Fruit fly (Drosophila melanogaster) Kc167 (cell line): ENCODE data around the gene Smyd3.

Experiments
- Myc ChIP-seq: fragments of >200 bp; optimal IDR thresholded peaks from 2 replicates; lab custom pipeline; 2017; ENCODE audit warnings: missing external identifiers
- psq ChIP-seq: fragments of >200 bp; optimal IDR thresholded peaks from 2 replicates; lab custom pipeline; 2017; ENCODE audit warnings: missing external identifiers
- ttk ChIP-seq: sonication (Bioruptor generic); optimal IDR thresholded peaks from 2 replicates; lab custom pipeline; 2017; ENCODE audit warnings: missing external identifiers

DNA sequence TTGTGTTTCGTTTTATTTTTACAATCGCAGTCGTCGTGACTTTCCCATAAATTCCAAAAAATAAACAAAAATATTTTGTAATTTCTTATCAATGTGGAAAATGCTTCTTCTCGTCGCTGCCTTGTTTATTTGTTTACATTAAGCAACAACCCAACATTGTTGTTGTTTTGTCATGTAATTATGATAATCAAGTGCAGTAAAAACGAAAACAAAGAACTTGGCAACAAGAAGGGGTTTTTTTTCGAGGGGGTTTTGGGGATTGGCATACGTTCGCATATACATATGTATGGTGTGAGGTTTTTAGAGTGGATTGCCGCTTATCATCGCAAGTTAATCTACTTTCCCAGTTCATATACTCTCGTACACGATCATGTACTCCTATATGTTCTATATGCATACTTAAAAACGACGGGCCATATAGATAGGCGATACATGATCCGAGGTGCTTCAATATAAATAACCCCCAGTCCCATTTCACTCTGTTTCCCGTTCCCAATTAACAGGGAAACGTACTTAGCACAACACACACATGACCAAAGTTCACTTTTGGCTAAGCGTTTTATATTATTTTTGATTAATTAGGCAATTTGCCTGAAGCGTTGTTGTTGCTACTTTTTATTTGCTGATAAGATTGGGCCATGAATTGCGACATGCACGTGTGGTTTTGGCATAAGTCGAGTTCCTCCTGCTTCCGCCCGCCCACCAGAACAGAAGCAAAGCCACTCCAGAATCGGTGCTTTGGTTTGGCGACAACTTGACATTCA is 45.0 kb upstream of the Smyd3 start:
- TF ChIP-seq ttk (lab: Kevin White, UChicago) (no peak), Myc (no peak), psq (no peak)
